Worm (Caenorhabditis elegans): Measurements from ENCODE around the gene C45G9.8.

C45G9.8 gene

DNA sequence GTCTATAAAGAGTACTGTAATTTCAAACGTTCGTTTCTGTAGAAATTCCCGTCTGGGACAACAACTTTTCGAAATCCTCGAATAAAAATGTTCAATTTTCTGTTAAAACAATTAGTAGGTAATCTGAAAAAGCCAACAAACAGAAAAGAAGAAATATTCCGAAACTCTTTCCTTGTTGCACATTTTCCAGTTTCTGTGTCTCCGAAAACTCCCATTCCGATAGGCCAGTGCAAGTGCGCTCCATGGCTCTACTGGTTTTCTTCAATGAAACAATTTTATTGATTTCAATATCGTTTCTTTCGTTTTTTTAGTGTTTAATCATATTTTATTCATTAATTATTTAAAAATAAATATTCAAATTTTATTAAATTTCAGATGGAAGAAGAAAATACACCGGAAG, 49.2 kb upstream of the C45G9.8 start, which contains the start of gene F54D8.6 (continued):
- no peak for TF ChIP-seq jun-1 (tag; optimal IDR thresholded peaks at IDR 0.05)
- TF ChIP-seq rnt-1 (tag; optimal IDR thresholded peaks at IDR 0.05), result peak; percentile 82
- TF ChIP-seq nhr-20 (tag; optimal IDR thresholded peaks at IDR 0.05), result peak; percentile 47
- TF ChIP-seq Y116A8C.19 (tag; optimal IDR thresholded peaks at IDR 0.05; ENCODE audit: borderline replicate concordance), result no peak
- no peak for TF ChIP-seq nhr-237 (tag; optimal IDR thresholded peaks at IDR 0.05)
- TF ChIP-seq C16A3.4 (tag; optimal IDR thresholded peaks at IDR 0.05), result peak; percentile 77
- TF ChIP-seq ceh-90 (tag; optimal IDR thresholded peaks at IDR 0.05), result no peak
- no peak for TF ChIP-seq ceh-88 (GFP tag; IDR thresholded peaks at IDR 0.05)
- no peak for TF ChIP-seq nhr-85 (tag)
- no peak for TF ChIP-seq fkh-4 (tag; optimal IDR thresholded peaks at IDR 0.05; ENCODE audit: borderline replicate concordance)
- no peak for TF ChIP-seq aly-2 (tag; optimal IDR thresholded peaks at IDR 0.05)
- TF ChIP-seq fkh-8 (tag; optimal IDR thresholded peaks at IDR 0.05), result peak; percentile 26
- TF ChIP-seq sox-4 (tag; optimal IDR thresholded peaks at IDR 0.05), result no peak
- TF ChIP-seq egl-27 (tag; optimal IDR thresholded peaks at IDR 0.05), result no peak
- peak; percentile 37; the same call in 1 of the 2 replicates for TF ChIP-seq nhr-19 (GFP tag; conservative IDR thresholded peaks at IDR 0.05)
- TF ChIP-seq sptf-1 (tag; optimal IDR thresholded peaks at IDR 0.05), result no peak
- TF ChIP-seq lin-39 (tag; optimal IDR thresholded peaks at IDR 0.05), result no peak
- peak; percentile 14 for TF ChIP-seq fos-1 (tag; optimal IDR thresholded peaks at IDR 0.05)
- TF ChIP-seq ceh-8 (GFP tag; optimal IDR thresholded peaks at IDR 0.05), result no peak
- TF ChIP-seq lir-3 (tag; optimal IDR thresholded peaks at IDR 0.05; ENCODE audit: poor library complexity), result peak; percentile 56
- no peak for TF ChIP-seq unc-62 (GFP tag; optimal IDR thresholded peaks at IDR 0.05)
- no peak for TF ChIP-seq sup-37 (GFP tag; optimal IDR thresholded peaks at IDR 0.05)
- TF ChIP-seq irx-1 (tag; optimal IDR thresholded peaks at IDR 0.05), result no peak
- TF ChIP-seq nhr-47 (tag; optimal IDR thresholded peaks at IDR 0.05), result peak; percentile 37
- TF ChIP-seq efl-3 (GFP tag; optimal IDR thresholded peaks at IDR 0.05), result no peak
- TF ChIP-seq zag-1 (tag; optimal IDR thresholded peaks at IDR 0.05), result no peak
- TF ChIP-seq unc-98 (GFP tag; IDR thresholded peaks at IDR 0.05), result no peak
- peak in 1 of 6 experiments; percentile 31 for TF ChIP-seq elt-3 (tag; optimal IDR thresholded peaks at IDR 0.05)
- TF ChIP-seq hlh-17 (GFP tag; optimal IDR thresholded peaks at IDR 0.05; ENCODE audit: borderline replicate concordance), result no peak
- TF ChIP-seq nhr-76 (tag; optimal IDR thresholded peaks at IDR 0.05), result no peak
- TF ChIP-seq elt-2 (tag; optimal IDR thresholded peaks at IDR 0.05), result no peak
- no peak for TF ChIP-seq tlp-1 (tag; optimal IDR thresholded peaks at IDR 0.05)
- TF ChIP-seq ceh-82 (tag; optimal IDR thresholded peaks at IDR 0.05), result peak; percentile 13 to 49 (median 39)
- TF ChIP-seq mdl-1 (tag; optimal IDR thresholded peaks at IDR 0.05), result peak in 1 of 2 experiments; percentile 28
- TF ChIP-seq efl-1 (optimal IDR thresholded peaks at IDR 0.05), result peak; percentile 74 to 76
- peak; percentile 65 to 95 for TF ChIP-seq efl-1 (GFP tag; optimal IDR thresholded peaks at IDR 0.05 in 1 of 2)
- peak; percentile 36 for TF ChIP-seq nhr-90 (tag; optimal IDR thresholded peaks at IDR 0.05; ENCODE audit: poor library complexity)
- no peak for TF ChIP-seq C04F5.9 (tag; optimal IDR thresholded peaks at IDR 0.05)
- TF ChIP-seq nhr-12 (tag; optimal IDR thresholded peaks at IDR 0.05), result no peak
- TF ChIP-seq swsn-7 (tag; optimal IDR thresholded peaks at IDR 0.05), result peak; percentile 31
- TF ChIP-seq egl-13 (tag; optimal IDR thresholded peaks at IDR 0.05), result no peak
- no peak for TF ChIP-seq aha-1 (tag; optimal IDR thresholded peaks at IDR 0.05)
- peak; percentile 46 to 81 for TF ChIP-seq lsy-2 (tag; optimal IDR thresholded peaks at IDR 0.05)

DNA sequence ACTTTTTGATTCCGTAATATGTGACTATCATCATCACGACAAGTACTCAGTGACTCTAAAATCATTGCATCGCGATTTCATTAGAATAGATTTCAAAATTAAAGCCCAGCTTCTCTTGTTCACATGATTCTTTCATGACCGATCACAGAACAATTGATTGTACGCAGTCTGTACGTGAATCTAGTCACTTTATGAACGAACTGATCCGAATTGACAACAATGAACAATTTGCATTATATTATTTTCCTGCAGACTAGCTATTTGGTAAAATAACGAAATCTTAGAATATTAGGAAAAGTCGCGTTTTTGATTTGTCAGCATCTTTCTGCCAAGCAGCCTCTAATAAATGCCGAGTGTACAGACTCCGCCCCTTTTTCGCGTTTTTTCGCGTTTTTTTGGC, 46.1 kb upstream of the C45G9.8 start:
- TF ChIP-seq C16A3.4 (tag; optimal IDR thresholded peaks at IDR 0.05), result no peak
- TF ChIP-seq nhr-84 (tag; optimal IDR thresholded peaks at IDR 0.05), result no peak
- no peak for TF ChIP-seq lin-14 (GFP tag; optimal IDR thresholded peaks at IDR 0.05)
- no peak for TF ChIP-seq lin-15B (tag; optimal IDR thresholded peaks at IDR 0.05)
- no peak for TF ChIP-seq unc-86 (tag; optimal IDR thresholded peaks at IDR 0.05)
- no peak for TF ChIP-seq nhr-90 (tag; optimal IDR thresholded peaks at IDR 0.05; ENCODE audit: poor library complexity)
- no peak for TF ChIP-seq egl-27 (tag; optimal IDR thresholded peaks at IDR 0.05)
- TF ChIP-seq nhr-12 (tag; optimal IDR thresholded peaks at IDR 0.05), result no peak
- TF ChIP-seq ztf-4 (tag; optimal IDR thresholded peaks at IDR 0.05), result no peak
- TF ChIP-seq lin-39 (tag; optimal IDR thresholded peaks at IDR 0.05), result no peak

All from whole organism, L1 larva.